Worm (Caenorhabditis elegans) whole organism, mixed stage, embryonic: ENCODE data around the gene Y61A9LA.3.
"Not testable (repeated sequence)": the region's sequence is repeated elsewhere in the genome, so short reads cannot be mapped to it uniquely, and the experiment has no call there.

ENCODE experiments used
- M03D4.4 ChIP-seq: sonication (generic microtip); optimal IDR thresholded peaks from 2 replicates; lab custom pipeline; 2017; ENCODE audit warnings: mild to moderate bottlenecking, missing genetic modification characterization, missing compliant biosample characterization
- bed-3 ChIP-seq: fragments of 200-800 bp; sonication (Bioruptor generic); optimal IDR thresholded peaks from 3 replicates; lab custom pipeline; 2018; ENCODE audit warnings: mild to moderate bottlenecking, missing genetic modification characterization, moderate library complexity, missing compliant biosample characterization
- blmp-1 ChIP-seq: fragments of 150-350 bp; optimal IDR thresholded peaks from 2 replicates; lab custom pipeline; 2014; ENCODE audit warnings: missing biosample characterization, missing genetic modification characterization
- ceh-39 ChIP-seq: fragments of 150-350 bp; optimal IDR thresholded peaks from 2 replicates; lab custom pipeline; 2014; ENCODE audit warnings: missing biosample characterization, missing genetic modification characterization
- ceh-43 ChIP-seq: fragments of 200-800 bp; sonication (Bioruptor generic); optimal IDR thresholded peaks from 2 replicates; lab custom pipeline; 2018; ENCODE audit warnings: mild to moderate bottlenecking, missing genetic modification characterization, moderate library complexity, missing compliant biosample characterization
- ceh-83 ChIP-seq: fragments of 200-800 bp; sonication (Bioruptor generic); optimal IDR thresholded peaks from 2 replicates; lab custom pipeline; 2018; ENCODE audit warnings: mild to moderate bottlenecking, missing genetic modification characterization, missing compliant biosample characterization
- ces-1 ChIP-seq: fragments of 150-350 bp; optimal IDR thresholded peaks from 2 replicates; lab custom pipeline; 2014; ENCODE audit warnings: missing biosample characterization, missing genetic modification reagents, missing genetic modification characterization
- cnd-1 ChIP-seq: fragments of 200-800 bp; sonication (Bioruptor generic); optimal IDR thresholded peaks from 2 replicates; lab custom pipeline; 2018; ENCODE audit warnings: mild to moderate bottlenecking, missing genetic modification characterization, missing compliant biosample characterization
- drap-1 ChIP-seq: fragments of 200-800 bp; sonication (Bioruptor generic); optimal IDR thresholded peaks from 3 replicates; lab custom pipeline; 2018; ENCODE audit warnings: mild to moderate bottlenecking, missing genetic modification characterization, missing compliant biosample characterization
- elt-1 ChIP-seq: sonication (generic microtip); optimal IDR thresholded peaks from 2 replicates; lab custom pipeline; 2017; ENCODE audit warnings: missing genetic modification characterization, mild to moderate bottlenecking, missing compliant biosample characterization, antibody characterized with exemption, moderate library complexity, borderline replicate concordance; ENCODE audit not compliant: insufficient read depth
- elt-3 ChIP-seq: fragments of 150-350 bp; optimal IDR thresholded peaks from 2 replicates; lab custom pipeline; 2014; ENCODE audit warnings: missing biosample characterization, missing genetic modification characterization
- flh-1 ChIP-seq: fragments of 200-800 bp; sonication (Bioruptor generic); optimal IDR thresholded peaks from 2 replicates; lab custom pipeline; 2018; ENCODE audit warnings: mild to moderate bottlenecking, missing genetic modification characterization, moderate library complexity, missing compliant biosample characterization
- ham-2 ChIP-seq: fragments of 200-800 bp; sonication (Bioruptor generic); optimal IDR thresholded peaks from 2 replicates; lab custom pipeline; 2018; ENCODE audit warnings: mild to moderate bottlenecking, missing genetic modification characterization, missing compliant biosample characterization
- hlh-1 ChIP-seq: fragments of 150-350 bp; optimal IDR thresholded peaks from 2 replicates; lab custom pipeline; 2014; ENCODE audit warnings: missing biosample characterization, missing genetic modification reagents, missing genetic modification characterization
- lin-13 ChIP-seq: fragments of 150-350 bp; optimal IDR thresholded peaks from 2 replicates; lab custom pipeline; 2014; ENCODE audit warnings: missing biosample characterization, missing genetic modification characterization
- lin-32 ChIP-seq: fragments of 200-800 bp; sonication (Bioruptor generic); optimal IDR thresholded peaks from 2 replicates; lab custom pipeline; 2018; ENCODE audit warnings: mild to moderate bottlenecking, missing genetic modification characterization, missing compliant biosample characterization
- mab-5 ChIP-seq: fragments of 150-350 bp; optimal IDR thresholded peaks from 2 replicates; lab custom pipeline; 2014; ENCODE audit warnings: missing biosample characterization, missing genetic modification characterization
- mep-1 ChIP-seq: fragments of 150-350 bp; optimal IDR thresholded peaks from 2 replicates; lab custom pipeline; 2017; ENCODE audit warnings: missing biosample characterization, missing genetic modification reagents, missing genetic modification characterization, inconsistent platforms
- mls-2 ChIP-seq: sonication (generic microtip); optimal IDR thresholded peaks from 2 replicates; lab custom pipeline; 2016; ENCODE audit warnings: mild to moderate bottlenecking, missing genetic modification characterization, moderate library complexity, missing compliant biosample characterization
- nhr-12 ChIP-seq: fragments of 150-350 bp; optimal IDR thresholded peaks from 2 replicates; lab custom pipeline; 2014; ENCODE audit warnings: missing biosample characterization, missing genetic modification characterization
- nhr-2 ChIP-seq: fragments of 150-350 bp; optimal IDR thresholded peaks from 2 replicates; lab custom pipeline; 2014; ENCODE audit warnings: missing biosample characterization, missing genetic modification characterization
- nhr-237 ChIP-seq: fragments of 150-350 bp; optimal IDR thresholded peaks from 2 replicates; lab custom pipeline; 2014; ENCODE audit warnings: missing biosample characterization, missing genetic modification characterization
- nhr-28 ChIP-seq: fragments of 150-350 bp; optimal IDR thresholded peaks from 2 replicates; lab custom pipeline; 2014; ENCODE audit warnings: missing biosample characterization, missing genetic modification characterization
- nhr-76 ChIP-seq: sonication (generic microtip); optimal IDR thresholded peaks from 2 replicates; lab custom pipeline; 2017; ENCODE audit warnings: missing biosample characterization, missing genetic modification characterization
- pha-4 ChIP-seq: fragments of 150-350 bp; optimal IDR thresholded peaks from 2 replicates; lab custom pipeline; 2018; ENCODE audit warnings: missing biosample characterization, missing genetic modification reagents, missing genetic modification characterization
- sem-2 ChIP-seq: fragments of 200-800 bp; sonication (Bioruptor generic); optimal IDR thresholded peaks from 2 replicates; lab custom pipeline; 2018; ENCODE audit warnings: mild to moderate bottlenecking, missing genetic modification characterization, missing compliant biosample characterization
- snpc-4 ChIP-seq: fragments of 150-350 bp; optimal IDR thresholded peaks from 2 replicates; lab custom pipeline; 2014; ENCODE audit warnings: missing biosample characterization, missing genetic modification characterization
- sptf-1 ChIP-seq: sonication (generic microtip); optimal IDR thresholded peaks from 2 replicates; lab custom pipeline; 2017; ENCODE audit warnings: mild to moderate bottlenecking, missing genetic modification characterization, moderate library complexity, missing compliant biosample characterization
- tbx-8 ChIP-seq: fragments of 200-800 bp; sonication (Bioruptor generic); optimal IDR thresholded peaks from 2 replicates; lab custom pipeline; 2018; ENCODE audit warnings: mild to moderate bottlenecking, missing genetic modification characterization, moderate library complexity, missing compliant biosample characterization
- unc-120 ChIP-seq: sonication (generic microtip); optimal IDR thresholded peaks from 2 replicates; lab custom pipeline; 2017; ENCODE audit warnings: missing genetic modification characterization, missing compliant biosample characterization; ENCODE audit not compliant: poor library complexity, severe bottlenecking
- unc-39 ChIP-seq: fragments of 150-350 bp; optimal IDR thresholded peaks from 2 replicates; lab custom pipeline; 2014; ENCODE audit warnings: missing biosample characterization, missing genetic modification characterization
- unc-62 ChIP-seq: fragments of 150-350 bp; optimal IDR thresholded peaks from 2 replicates; lab custom pipeline; 2014; ENCODE audit warnings: missing biosample characterization, missing genetic modification reagents, missing genetic modification characterization
- zip-8 ChIP-seq: fragments of 150-350 bp; optimal IDR thresholded peaks from 2 replicates; lab custom pipeline; 2014; ENCODE audit warnings: missing biosample characterization, missing genetic modification characterization
- ztf-11 ChIP-seq: fragments of 150-350 bp; optimal IDR thresholded peaks from 2 replicates; lab custom pipeline; 2014; ENCODE audit warnings: missing biosample characterization, missing genetic modification characterization

Gene Y61A9LA.3

DNA sequence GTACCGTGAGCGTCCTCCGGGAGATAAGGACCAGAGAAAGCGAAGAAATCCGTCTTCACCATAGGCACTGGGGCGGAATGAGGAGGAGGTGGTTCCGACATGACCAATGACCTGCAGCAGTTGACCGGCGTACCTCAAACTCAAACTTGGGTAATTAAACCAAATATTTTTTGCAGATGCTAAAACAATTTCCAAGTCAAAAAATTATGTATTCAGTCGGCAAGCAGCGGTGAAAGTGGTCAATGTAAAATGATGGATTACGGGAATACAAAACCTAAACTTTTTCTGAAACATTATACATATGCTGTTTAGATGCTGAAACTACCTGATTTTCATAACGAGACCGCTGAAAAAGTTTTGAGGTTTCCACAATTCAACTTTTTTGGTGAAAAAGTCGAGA is 2.9 kb downstream of the Y61A9LA.3 start, which contains the start of gene hpo-39:
Gene hpo-39, minus strand, starts transcription at position 101 of the 400 bp plus-strand sequence.
- TF ChIP-seq ceh-39; M03D4.4 (tag; lab: Kevin White, UChicago); ces-1 (GFP tag; lab: Kevin White, UChicago): not testable (repeated sequence)

DNA sequence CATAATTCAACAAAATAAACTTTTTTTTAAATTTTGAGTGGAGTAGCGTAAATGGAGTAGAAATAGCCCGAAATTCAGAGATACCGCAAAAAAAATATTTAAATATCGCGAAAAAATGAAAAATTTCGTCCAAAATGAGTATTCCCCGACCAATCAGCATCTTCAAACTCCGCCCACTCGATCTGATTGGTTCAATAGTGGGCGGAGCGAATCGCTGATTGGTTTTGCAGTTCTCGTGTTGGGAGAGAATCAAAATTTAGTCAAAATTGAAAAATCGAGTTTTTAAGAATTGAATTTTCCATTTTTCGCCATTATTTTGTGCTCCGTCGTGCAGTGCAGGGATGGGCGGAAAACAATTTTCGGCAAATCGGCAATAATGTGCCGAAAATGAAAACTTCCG is 4.5 kb downstream of the Y61A9LA.3 start:
- no peak for TF ChIP-seq unc-39 (tag; lab: Kevin White, UChicago)
- no peak for TF ChIP-seq hlh-1 (tag; lab: Kevin White, UChicago)
- no peak for TF ChIP-seq unc-62 (GFP tag; lab: Kevin White, UChicago)
- no peak for TF ChIP-seq lin-32 (GFP tag; lab: Kevin White, UChicago)
- no peak for TF ChIP-seq mls-2
- TF ChIP-seq snpc-4 (tag; lab: Kevin White, UChicago): no peak
- TF ChIP-seq nhr-12 (tag; lab: Kevin White, UChicago): no peak
- TF ChIP-seq zip-8: no peak
- TF ChIP-seq unc-120 (tag; lab: Kevin White, UChicago): no peak
- no peak for TF ChIP-seq nhr-76 (tag; lab: Kevin White, UChicago)
- TF ChIP-seq ham-2 (GFP tag; lab: Kevin White, UChicago): no peak
- TF ChIP-seq mab-5 (tag; lab: Kevin White, UChicago): no peak
- no peak for TF ChIP-seq lin-13 (tag; lab: Kevin White, UChicago)
- no peak for TF ChIP-seq ceh-43
- TF ChIP-seq mep-1 (tag; lab: Kevin White, UChicago): no peak
- no peak for TF ChIP-seq drap-1 (GFP tag; lab: Kevin White, UChicago)

DNA sequence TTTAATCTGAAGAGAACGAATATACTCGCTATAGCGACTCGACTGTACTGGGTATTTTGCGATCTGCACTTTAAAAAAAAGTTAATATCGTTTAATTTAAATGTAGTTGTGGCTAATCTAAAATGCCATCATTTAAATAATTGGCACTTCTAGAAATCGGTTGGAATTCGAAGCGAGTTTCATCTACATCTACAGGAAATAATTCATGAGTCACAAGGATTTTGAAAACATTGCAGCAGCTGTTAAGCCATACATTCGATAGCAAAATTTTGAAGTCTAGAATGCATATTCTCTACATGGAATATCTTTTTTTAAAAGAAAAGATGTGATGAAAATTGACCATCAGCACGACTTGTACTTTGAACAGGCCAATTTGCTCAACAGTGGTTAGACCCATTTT is 9.7 kb downstream of the Y61A9LA.3 start:
- TF ChIP-seq mep-1 (tag; lab: Kevin White, UChicago) (no peak), nhr-237 (tag; lab: Kevin White, UChicago) (no peak), mls-2 (no peak), snpc-4 (tag; lab: Kevin White, UChicago) (no peak), zip-8 (no peak), blmp-1 (tag; lab: Kevin White, UChicago) (no peak), nhr-12 (tag; lab: Kevin White, UChicago) (no peak), ceh-43 (no peak), pha-4 (tag; lab: Kevin White, UChicago) (no peak), elt-3 (tag; lab: Kevin White, UChicago) (no peak), drap-1 (GFP tag; lab: Kevin White, UChicago) (no peak), unc-120 (tag; lab: Kevin White, UChicago) (no peak), unc-62 (GFP tag; lab: Kevin White, UChicago) (no peak), sptf-1 (tag; lab: Kevin White, UChicago) (no peak), ceh-39 (no peak), bed-3 (GFP tag; lab: Kevin White, UChicago) (no peak), M03D4.4 (tag; lab: Kevin White, UChicago) (no peak), nhr-28 (tag; lab: Kevin White, UChicago) (no peak), sem-2 (no peak)

DNA sequence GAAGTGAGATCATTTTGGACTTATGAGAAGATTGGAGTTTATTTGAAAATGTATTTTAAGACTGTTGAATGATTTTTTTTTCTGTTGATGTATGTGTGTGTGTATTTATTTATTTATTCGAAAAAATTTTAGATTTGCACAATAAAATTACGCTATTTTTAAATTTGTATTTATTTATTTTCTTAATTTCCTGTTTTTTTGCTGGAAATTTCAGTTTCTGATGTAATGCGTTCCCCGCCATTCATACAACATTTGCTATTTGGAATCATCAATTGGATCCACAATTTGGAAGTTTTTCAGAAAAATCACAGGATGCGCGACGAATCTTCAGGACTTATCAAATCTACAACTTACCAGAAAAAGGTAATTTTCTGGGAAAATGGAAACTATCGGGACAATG is 14.1 kb downstream of the Y61A9LA.3 start, which contains the start of gene Y61A9LA.1:
Gene Y61A9LA.1, plus strand, starts transcription at position 301 of the 400 bp plus-strand sequence.
- no peak for TF ChIP-seq nhr-2 (tag; lab: Kevin White, UChicago)
- no peak for TF ChIP-seq ztf-11 (tag; lab: Kevin White, UChicago)
- TF ChIP-seq zip-8: no peak
- no peak for TF ChIP-seq unc-39 (tag; lab: Kevin White, UChicago)
- no peak for TF ChIP-seq nhr-28 (tag; lab: Kevin White, UChicago)
- no peak for TF ChIP-seq drap-1 (GFP tag; lab: Kevin White, UChicago)
- no peak for TF ChIP-seq sem-2
- TF ChIP-seq nhr-12 (tag; lab: Kevin White, UChicago): no peak
- no peak for TF ChIP-seq ces-1 (GFP tag; lab: Kevin White, UChicago)
- TF ChIP-seq unc-62 (GFP tag; lab: Kevin White, UChicago): no peak
- no peak for TF ChIP-seq ceh-83 (GFP tag; lab: Kevin White, UChicago)
- TF ChIP-seq mep-1 (tag; lab: Kevin White, UChicago): no peak
- no peak for TF ChIP-seq lin-32 (GFP tag; lab: Kevin White, UChicago)

DNA sequence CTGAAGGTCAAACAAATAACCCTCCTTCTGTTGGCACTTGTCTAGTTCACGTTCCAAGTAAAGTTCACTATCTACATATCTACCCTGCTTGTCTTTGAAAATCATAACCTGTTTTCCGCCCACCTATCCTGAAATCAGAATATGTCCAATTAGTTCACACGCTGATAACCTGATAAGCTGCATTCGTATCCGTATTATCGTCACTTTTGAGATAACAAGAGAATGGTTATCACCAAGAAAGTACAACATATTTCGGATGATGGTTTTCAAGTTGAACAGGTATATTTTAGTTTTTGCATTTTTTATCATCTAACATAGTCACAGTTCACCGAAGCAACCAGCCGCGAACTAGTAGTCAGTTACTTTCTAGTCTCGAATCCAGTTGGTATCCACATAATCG is 19.9 kb downstream of the Y61A9LA.3 start:
- no peak for TF ChIP-seq ceh-83 (GFP tag; lab: Kevin White, UChicago)
- TF ChIP-seq sem-2: no peak
- no peak for TF ChIP-seq flh-1 (GFP tag; lab: Kevin White, UChicago)
- no peak for TF ChIP-seq tbx-8 (GFP tag; lab: Kevin White, UChicago)
- TF ChIP-seq nhr-76 (tag; lab: Kevin White, UChicago): no peak
- TF ChIP-seq elt-3 (tag; lab: Kevin White, UChicago): no peak
- no peak for TF ChIP-seq cnd-1 (tag; lab: Kevin White, UChicago)
- TF ChIP-seq elt-1 (tag; lab: Kevin White, UChicago): no peak
- no peak for TF ChIP-seq zip-8
- TF ChIP-seq ces-1 (GFP tag; lab: Kevin White, UChicago): no peak
- no peak for TF ChIP-seq pha-4 (tag; lab: Kevin White, UChicago)
- TF ChIP-seq mls-2: no peak
